Worm (Caenorhabditis elegans) whole organism, L4/young adult: ENCODE data around the gene tag-314.

ENCODE experiments used
- W03F9.2 ChIP-seq: fragments of 150-350 bp; optimal IDR thresholded peaks from 2 replicates; lab custom pipeline; 2014; ENCODE audit warnings: missing biosample characterization, missing genetic modification characterization
- dao-5 ChIP-seq: sonication (generic microtip); optimal IDR thresholded peaks from 2 replicates; lab custom pipeline; 2016; ENCODE audit warnings: missing genotype, missing genetic modification characterization, moderate library complexity, missing compliant biosample characterization
- him-1 ChIP-seq: sonication (generic microtip); optimal IDR thresholded peaks from 2 replicates; lab custom pipeline; 2016; ENCODE audit warnings: missing genotype, missing genetic modification reagents, missing genetic modification characterization, missing compliant biosample characterization

DNA sequence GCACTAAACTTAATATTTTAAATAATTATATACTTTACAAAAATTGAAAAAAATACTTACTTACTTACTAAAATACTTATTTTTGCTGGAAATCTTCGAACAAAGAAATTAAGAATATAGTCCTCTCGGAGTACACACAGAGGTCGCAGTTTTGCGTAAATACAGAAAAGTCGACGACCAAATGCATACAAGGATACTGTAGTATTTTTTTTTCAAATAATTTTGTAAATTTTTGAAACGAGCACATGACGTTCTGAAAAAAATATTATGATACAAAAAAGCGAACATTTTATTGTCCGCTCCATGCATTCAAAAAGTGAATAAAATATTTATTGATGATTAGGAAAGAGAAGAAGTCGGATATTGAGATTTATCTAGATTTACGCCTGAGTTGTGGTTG lies 2.3 kb downstream of the tag-314 start, which contains the start of gene apc-10:
- no peak for TF ChIP-seq dao-5 (tag; lab: Kevin White, UChicago)
- TF ChIP-seq him-1 (tag; lab: Kevin White, UChicago) = no peak
- TF ChIP-seq W03F9.2 (tag; lab: Kevin White, UChicago) = peak; percentile 23
